Worm (Caenorhabditis elegans) whole organism, early embryonic: ENCODE data around the gene F19C6.5.

Experiments used
- B0310.2 ChIP-seq: sonication (generic microtip); optimal IDR thresholded peaks from 2 replicates; lab custom pipeline; 2016; ENCODE audit warnings: mild to moderate bottlenecking, missing genetic modification characterization, missing compliant biosample characterization
- F13C5.2 ChIP-seq: sonication (generic microtip); optimal IDR thresholded peaks from 2 replicates; lab custom pipeline; 2017; ENCODE audit warnings: mild to moderate bottlenecking, missing genetic modification characterization, inconsistent platforms, missing compliant biosample characterization
- aly-1 ChIP-seq: sonication (generic microtip); optimal IDR thresholded peaks from 2 replicates; lab custom pipeline; 2016; ENCODE audit warnings: missing genetic modification characterization, missing compliant biosample characterization
- ama-1 ChIP-seq: fragments of 150-350 bp; optimal IDR thresholded peaks from 2 replicates; lab custom pipeline; 2014
- ceh-13 ChIP-seq: fragments of 200-800 bp; sonication (Bioruptor generic); optimal IDR thresholded peaks from 2 replicates; lab custom pipeline; 2018; ENCODE audit warnings: mild to moderate bottlenecking, missing genetic modification characterization, missing compliant biosample characterization
- ceh-36 ChIP-seq: sonication (generic microtip); optimal IDR thresholded peaks from 2 replicates; lab custom pipeline; 2016; ENCODE audit warnings: missing genetic modification characterization, inconsistent platforms, missing compliant biosample characterization
- ets-7 ChIP-seq: sonication (generic microtip); optimal IDR thresholded peaks from 2 replicates; lab custom pipeline; 2016; ENCODE audit warnings: missing genotype, missing genetic modification characterization, missing compliant biosample characterization
- flt-1 ChIP-seq: fragments of 200-800 bp; sonication (Bioruptor generic); IDR thresholded peaks from 2 replicates; pipeline ENCODE4 v1.3.6; 2022; ENCODE audit warnings: missing genetic modification characterization, missing compliant biosample characterization
- hmbx-1 ChIP-seq: sonication (generic microtip); optimal IDR thresholded peaks from 2 replicates; lab custom pipeline; 2016; ENCODE audit warnings: mild to moderate bottlenecking, missing genetic modification characterization, missing compliant biosample characterization
- hmg-4 ChIP-seq: fragments of 200-800 bp; sonication (Bioruptor generic); optimal IDR thresholded peaks from 2 replicates; lab custom pipeline; 2018; ENCODE audit warnings: mild to moderate bottlenecking, missing genetic modification characterization, missing compliant biosample characterization
- hnd-1 ChIP-seq: sonication (generic microtip); optimal IDR thresholded peaks from 2 replicates; lab custom pipeline; 2016; ENCODE audit warnings: missing genetic modification characterization, missing compliant biosample characterization
- pes-1 ChIP-seq: fragments of 200-800 bp; sonication (Bioruptor generic); IDR thresholded peaks from 2 replicates; pipeline ENCODE4 v1.3.6; 2022; ENCODE audit warnings: missing genetic modification reagents, missing genetic modification characterization, missing compliant biosample characterization
- scrt-1 ChIP-seq: fragments of 200-800 bp; sonication (Bioruptor generic); IDR thresholded peaks from 2 replicates; pipeline ENCODE4 v1.3.6; 2022; ENCODE audit warnings: missing genetic modification characterization, missing compliant biosample characterization
- sea-1 ChIP-seq: fragments of 200-800 bp; sonication (Bioruptor generic); conservative IDR thresholded peaks from 2 replicates; pipeline ENCODE4 v1.3.6; 2022; ENCODE audit warnings: missing genetic modification characterization, missing compliant biosample characterization
- tbx-11 ChIP-seq: fragments of 200-800 bp; sonication (Bioruptor generic); IDR thresholded peaks from 2 replicates; pipeline ENCODE4 v1.3.6; 2022; ENCODE audit warnings: missing genetic modification characterization, missing compliant biosample characterization
- tbx-37 ChIP-seq: fragments of 200-800 bp; sonication (Bioruptor generic); conservative IDR thresholded peaks from 2 replicates; pipeline ENCODE4 v1.3.6; 2022; ENCODE audit warnings: missing genetic modification reagents, missing genetic modification characterization, missing compliant biosample characterization
- tra-4 ChIP-seq: sonication (generic microtip); optimal IDR thresholded peaks from 2 replicates; lab custom pipeline; 2017; ENCODE audit warnings: missing genetic modification characterization, missing compliant biosample characterization

F19C6.5 gene

DNA sequence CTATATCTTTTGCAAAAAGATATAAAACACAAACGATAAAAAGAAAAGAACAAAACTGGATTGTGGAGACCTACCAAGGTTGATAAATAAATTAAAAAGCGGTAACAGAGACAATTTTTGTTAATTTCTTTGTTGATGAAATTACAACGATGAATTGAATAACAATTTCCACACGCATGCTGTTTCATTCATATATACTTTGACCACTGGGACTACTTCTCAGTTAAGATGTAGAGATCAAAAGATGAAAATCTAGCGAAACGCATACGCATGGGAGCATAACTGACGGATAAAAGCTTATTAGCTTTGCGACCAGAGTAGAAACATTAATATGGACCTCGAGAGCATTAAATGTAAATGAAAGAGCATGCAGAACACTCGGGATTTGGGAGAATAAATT is 28.7 kb downstream of the F19C6.5 start:
- TF ChIP-seq tbx-11 (GFP tag; lab: Robert Waterston, UW) (no peak), hnd-1 (no peak), ama-1 (no peak), ceh-13 (GFP tag; lab: Kevin White, UChicago) (no peak), tra-4 (tag; lab: Kevin White, UChicago) (no peak), ceh-36 (no peak), hmbx-1 (no peak), B0310.2 (no peak), hmg-4 (GFP tag; lab: Kevin White, UChicago) (no peak), scrt-1 (GFP tag; lab: Robert Waterston, UW) (no peak)

DNA sequence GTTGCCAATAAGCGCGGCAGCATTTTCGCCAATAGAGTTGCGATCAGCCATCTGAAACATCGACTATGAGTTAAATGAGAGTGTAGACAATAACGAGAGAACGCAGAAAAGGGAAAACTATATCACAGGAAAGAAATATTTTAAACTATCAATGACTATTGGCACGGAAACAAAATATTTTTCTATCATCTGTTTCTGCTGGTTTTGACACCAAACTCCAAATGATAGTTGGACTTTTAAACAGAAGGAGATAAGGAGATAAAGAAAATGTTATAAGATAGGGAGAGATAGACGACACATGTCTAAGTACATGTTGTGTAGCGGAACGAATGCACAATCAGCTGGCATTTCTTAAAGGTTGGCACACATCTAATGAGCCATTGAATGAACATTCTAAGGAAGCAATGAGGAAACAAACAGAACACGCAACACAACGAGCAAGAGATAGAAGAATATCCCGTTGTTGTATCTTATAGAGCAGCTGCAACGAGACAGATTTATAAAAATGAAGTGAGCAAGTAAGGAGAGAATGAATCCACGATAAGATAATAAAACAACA is 30.2 kb downstream of the F19C6.5 start, which contains the start of gene cysl-1:
cysl-1 (minus strand) TSS at position 51 of the 559 bp plus-strand sequence.
- TF ChIP-seq F13C5.2 (tag; lab: Kevin White, UChicago) (no peak), ceh-36 (no peak), flt-1 (no peak), tra-4 (tag; lab: Kevin White, UChicago) (no peak), hmbx-1 (no peak)

DNA sequence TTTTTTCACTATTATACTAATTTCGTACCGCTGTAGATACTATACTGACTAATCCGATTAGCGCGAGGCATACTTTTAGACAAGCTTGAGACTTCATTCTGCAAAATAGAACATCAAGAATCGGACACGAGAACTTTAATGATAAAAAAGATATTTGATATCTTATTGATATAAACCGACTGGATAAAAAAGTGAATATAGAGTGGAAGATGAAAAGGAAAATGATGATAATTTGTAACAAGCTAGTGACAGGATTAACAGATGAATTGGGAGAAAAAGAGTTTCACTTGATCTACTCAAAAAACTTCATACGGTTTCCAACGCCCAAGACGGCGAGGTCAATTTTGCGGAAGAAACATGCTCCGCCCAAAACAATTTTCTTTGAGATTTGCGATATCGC is 35.8 kb downstream of the F19C6.5 start, which contains the start of gene nas-37:
nas-37 (minus strand) TSS at position 101 of the 400 bp plus-strand sequence.
- TF ChIP-seq hmg-4 (GFP tag; lab: Kevin White, UChicago) = no peak
- TF ChIP-seq aly-1 (tag; lab: Kevin White, UChicago) = no peak

DNA sequence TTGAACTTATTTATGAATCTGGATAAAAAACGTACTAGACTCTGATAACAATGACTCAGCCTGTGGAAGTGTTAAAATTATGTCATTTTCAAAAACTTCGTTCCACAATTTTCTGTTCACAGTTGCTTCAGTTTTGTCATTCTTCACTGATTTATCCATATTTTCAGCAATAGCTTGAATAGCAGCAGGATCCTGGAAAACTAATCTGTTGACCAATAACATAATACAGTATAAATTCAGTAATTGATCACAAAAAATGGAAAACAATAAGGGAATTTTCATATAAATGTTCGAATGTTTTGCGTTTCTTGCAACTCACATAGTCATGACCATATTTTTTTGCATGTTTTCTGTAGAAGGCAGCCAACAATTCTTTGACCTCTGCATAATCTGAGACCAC is 36.2 kb downstream of the F19C6.5 start:
- no peak for TF ChIP-seq tbx-11 (GFP tag; lab: Robert Waterston, UW)
- no peak for TF ChIP-seq ceh-13 (GFP tag; lab: Kevin White, UChicago)
- TF ChIP-seq hnd-1 = no peak
- TF ChIP-seq ets-7 (tag; lab: Kevin White, UChicago) = no peak
- TF ChIP-seq flt-1 = no peak
- no peak for TF ChIP-seq sea-1 (GFP tag; lab: Robert Waterston, UW)
- no peak for TF ChIP-seq hmbx-1
- no peak for TF ChIP-seq tbx-37
- TF ChIP-seq B0310.2 = no peak
- no peak for TF ChIP-seq F13C5.2 (tag; lab: Kevin White, UChicago)
- no peak for TF ChIP-seq pes-1 (GFP tag; lab: Robert Waterston, UW)
- TF ChIP-seq hmg-4 (GFP tag; lab: Kevin White, UChicago) = no peak
- TF ChIP-seq aly-1 (tag; lab: Kevin White, UChicago) = no peak
- no peak for TF ChIP-seq ceh-36
- TF ChIP-seq ama-1 = no peak
- TF ChIP-seq scrt-1 (GFP tag; lab: Robert Waterston, UW) = no peak
- no peak for TF ChIP-seq tra-4 (tag; lab: Kevin White, UChicago)

DNA sequence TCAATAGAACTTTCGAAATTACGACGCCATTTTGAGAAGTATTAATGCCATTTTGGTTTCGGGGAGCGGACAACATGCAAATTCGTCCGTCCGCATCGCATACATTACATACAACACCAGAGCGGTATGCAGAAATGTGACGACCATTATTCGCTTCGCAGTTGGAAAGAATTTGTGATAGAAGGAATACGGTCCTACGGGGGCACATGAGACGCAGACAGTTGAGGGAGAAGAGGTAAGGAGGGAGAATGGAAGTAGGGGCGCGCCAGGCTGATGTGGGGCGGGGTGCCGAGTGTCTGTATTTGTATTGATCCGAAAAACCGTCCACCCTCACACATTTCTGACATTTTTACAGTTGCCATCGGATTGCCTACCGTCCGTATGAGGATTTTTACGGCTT is 43.4 kb downstream of the F19C6.5 start:
- TF ChIP-seq hmbx-1 = no peak
- no peak for TF ChIP-seq tbx-11 (GFP tag; lab: Robert Waterston, UW)
- TF ChIP-seq tra-4 (tag; lab: Kevin White, UChicago) = no peak
- TF ChIP-seq ets-7 (tag; lab: Kevin White, UChicago) = no peak
- no peak for TF ChIP-seq flt-1
- TF ChIP-seq sea-1 (GFP tag; lab: Robert Waterston, UW) = no peak
- TF ChIP-seq hmg-4 (GFP tag; lab: Kevin White, UChicago) = no peak
- TF ChIP-seq scrt-1 (GFP tag; lab: Robert Waterston, UW) = no peak
- TF ChIP-seq pes-1 (GFP tag; lab: Robert Waterston, UW) = no peak
- TF ChIP-seq tbx-37 = no peak
- TF ChIP-seq ama-1 = no peak

DNA sequence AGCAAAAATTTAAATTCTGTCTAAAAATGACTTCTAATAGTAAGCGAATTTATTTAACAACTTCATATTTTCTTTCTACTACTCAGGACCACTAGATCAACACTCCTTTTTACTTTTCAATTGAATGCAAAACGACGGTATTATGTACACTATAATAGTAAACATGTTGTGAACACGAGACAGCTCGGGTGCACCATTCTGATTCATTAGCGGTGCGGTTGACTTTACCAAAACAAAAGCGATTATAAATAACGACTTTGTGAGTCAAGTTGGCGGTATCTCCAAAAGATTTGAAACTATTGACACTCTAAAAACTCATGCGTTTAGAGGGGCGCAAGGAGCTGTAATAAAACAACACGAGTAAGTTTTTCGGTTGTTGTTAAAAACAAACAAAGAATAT is 44.2 kb downstream of the F19C6.5 start:
- TF ChIP-seq tbx-37 = no peak
- no peak for TF ChIP-seq ama-1
- TF ChIP-seq aly-1 (tag; lab: Kevin White, UChicago) = no peak
- TF ChIP-seq hmg-4 (GFP tag; lab: Kevin White, UChicago) = no peak
- TF ChIP-seq ceh-13 (GFP tag; lab: Kevin White, UChicago) = no peak
- no peak for TF ChIP-seq sea-1 (GFP tag; lab: Robert Waterston, UW)
- no peak for TF ChIP-seq ceh-36
- no peak for TF ChIP-seq B0310.2
- no peak for TF ChIP-seq tbx-11 (GFP tag; lab: Robert Waterston, UW)
- TF ChIP-seq hnd-1 = no peak
- TF ChIP-seq scrt-1 (GFP tag; lab: Robert Waterston, UW) = no peak
- no peak for TF ChIP-seq flt-1
- no peak for TF ChIP-seq tra-4 (tag; lab: Kevin White, UChicago)
- no peak for TF ChIP-seq ets-7 (tag; lab: Kevin White, UChicago)
- no peak for TF ChIP-seq hmbx-1
- TF ChIP-seq F13C5.2 (tag; lab: Kevin White, UChicago) = no peak
- TF ChIP-seq pes-1 (GFP tag; lab: Robert Waterston, UW) = no peak

DNA sequence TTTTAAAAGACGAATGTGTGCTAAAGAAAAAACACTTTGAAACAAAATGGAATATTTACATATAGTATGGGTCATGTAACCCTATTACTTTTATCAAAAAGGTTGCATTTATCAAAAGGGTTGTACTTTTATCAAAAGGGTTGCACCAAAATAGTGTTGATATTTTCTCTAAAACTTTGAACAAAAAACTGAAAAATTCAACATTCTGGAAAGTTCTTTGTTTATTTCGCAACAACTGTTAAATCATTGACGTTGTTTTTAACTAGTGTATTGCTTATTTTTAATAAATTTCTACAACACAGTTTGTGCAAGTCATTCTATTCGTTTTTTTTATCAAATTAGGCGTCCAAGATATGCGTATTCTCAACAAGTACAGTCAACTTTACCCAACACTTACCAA is 46.2 kb downstream of the F19C6.5 start, which contains the start of the genes C17G1.5 and C17G1.14:
C17G1.5 (plus strand) TSS at position 266 of the 400 bp plus-strand sequence.
C17G1.14 (plus strand) TSS at position 277 of the 400 bp plus-strand sequence.
- TF ChIP-seq ama-1 (no peak), hmbx-1 (no peak)

DNA sequence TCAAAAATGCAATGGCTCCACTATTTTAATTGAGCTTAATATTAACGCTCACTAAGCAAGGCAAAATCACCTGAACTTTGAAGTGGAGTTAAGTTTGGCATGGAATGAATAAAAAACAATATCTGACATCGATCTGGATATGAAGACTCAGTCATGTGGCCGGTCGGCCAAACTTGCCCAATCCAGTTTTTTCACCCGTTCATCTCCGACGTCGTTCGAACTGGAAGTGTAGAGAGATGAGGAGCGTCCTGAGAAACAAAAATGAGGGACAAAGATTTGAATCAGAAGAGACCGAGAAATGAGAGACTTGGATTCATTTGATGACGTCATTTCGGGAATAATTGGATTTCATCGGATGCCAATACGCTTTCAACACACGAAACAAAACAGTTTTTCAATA is 46.6 kb downstream of the F19C6.5 start:
- TF ChIP-seq hmbx-1 (no peak), aly-1 (tag; lab: Kevin White, UChicago) (no peak)

DNA sequence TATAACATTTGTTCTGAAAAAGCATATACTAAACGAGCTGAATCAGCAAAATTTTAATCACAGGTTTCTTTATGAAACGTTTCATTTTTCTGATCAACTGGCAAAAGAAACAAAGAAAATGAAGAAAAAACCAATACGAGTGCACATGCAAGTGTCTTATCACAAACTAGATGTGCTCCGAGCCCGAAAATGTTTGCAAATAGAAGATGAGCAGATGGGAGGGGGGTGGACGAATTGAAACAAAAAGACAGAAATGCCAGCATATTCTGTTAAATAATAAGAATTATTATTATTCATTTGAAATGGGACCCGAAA is 50.8 kb downstream of the F19C6.5 start:
- TF ChIP-seq aly-1 (tag; lab: Kevin White, UChicago) (no peak), tbx-11 (GFP tag; lab: Robert Waterston, UW) (no peak), flt-1 (no peak), B0310.2 (no peak), ceh-13 (GFP tag; lab: Kevin White, UChicago) (no peak), sea-1 (GFP tag; lab: Robert Waterston, UW) (no peak), ama-1 (no peak), hnd-1 (no peak), ceh-36 (no peak), ets-7 (tag; lab: Kevin White, UChicago) (no peak), tbx-37 (no peak), hmbx-1 (no peak), F13C5.2 (tag; lab: Kevin White, UChicago) (no peak), scrt-1 (GFP tag; lab: Robert Waterston, UW) (no peak), tra-4 (tag; lab: Kevin White, UChicago) (no peak), hmg-4 (GFP tag; lab: Kevin White, UChicago) (no peak), pes-1 (GFP tag; lab: Robert Waterston, UW) (no peak)
